Worm (Caenorhabditis elegans) whole organism, late embryonic: ENCODE measurements around the gene epn-1.

Experiments
- ama-1 ChIP-seq: fragments of 150-350 bp; optimal IDR thresholded peaks from 2 replicates; lab custom pipeline; 2014
- ceh-22 ChIP-seq: sonication (generic microtip); optimal IDR thresholded peaks from 2 replicates; lab custom pipeline; 2017; ENCODE audit warnings: missing biosample characterization, missing genetic modification characterization
- ceh-9 ChIP-seq: sonication (generic microtip); optimal IDR thresholded peaks from 2 replicates; lab custom pipeline; 2016; ENCODE audit warnings: mild to moderate bottlenecking, missing genetic modification characterization, inconsistent platforms, missing compliant biosample characterization
- dmd-4 ChIP-seq: sonication (generic microtip); optimal IDR thresholded peaks from 2 replicates; lab custom pipeline; 2016; ENCODE audit warnings: borderline replicate concordance, missing genetic modification characterization, missing compliant biosample characterization
- lim-6 ChIP-seq: sonication (generic microtip); optimal IDR thresholded peaks from 2 replicates; lab custom pipeline; 2016; ENCODE audit warnings: missing genetic modification characterization, missing compliant biosample characterization
- lin-11 ChIP-seq: fragments of 200-800 bp; sonication (Bioruptor generic); optimal IDR thresholded peaks from 2 replicates; lab custom pipeline; 2018; ENCODE audit warnings: mild to moderate bottlenecking, missing genetic modification characterization, missing compliant biosample characterization

ce11 chrX:14828766-14829165 lies 10.5 kb upstream of the epn-1 start:
- no peak for TF ChIP-seq ceh-9 (tag; lab: Kevin White, UChicago)
- TF ChIP-seq ceh-22 (tag; lab: Kevin White, UChicago): no peak
- no peak for TF ChIP-seq lim-6 (tag; lab: Kevin White, UChicago)
- TF ChIP-seq dmd-4: no peak
- TF ChIP-seq ama-1 (lab: Kevin White, UChicago): no peak
- no peak for TF ChIP-seq lin-11 (tag; lab: Kevin White, UChicago)
